Worm (Caenorhabditis elegans) whole organism, dauer: Measurements from ENCODE around the gene maoc-1.

Experiments used
- unc-62 ChIP-seq: sonication (generic microtip); optimal IDR thresholded peaks from 2 replicates; lab custom pipeline; 2017; ENCODE audit warnings: missing biosample characterization, missing genetic modification reagents, missing genetic modification characterization

maoc-1 gene

ce11 chrII:7225864-7226522, 29.9 kb downstream of the maoc-1 start, which contains the start of gene clh-3:
TSS of gene clh-3 (minus strand) at chrII:7225914.
- TF ChIP-seq unc-62 (GFP tag; lab: Kevin White, UChicago): no peak

- TF ChIP-seq unc-62 (GFP tag; lab: Kevin White, UChicago): no peak
Measured at ce11 chrII:7228646-7229200, 32.6 kb downstream of the maoc-1 start, which contains the start of gene F32A5.4. TSS of gene F32A5.4 (plus strand) at chrII:7229150.

- TF ChIP-seq unc-62 (GFP tag; lab: Kevin White, UChicago): no peak
Measured at ce11 chrII:7230684-7231083, 34.6 kb downstream of the maoc-1 start.

- TF ChIP-seq unc-62 (GFP tag; lab: Kevin White, UChicago): no peak
Measured at ce11 chrII:7231951-7232350, 35.9 kb downstream of the maoc-1 start.

- no peak for TF ChIP-seq unc-62 (GFP tag; lab: Kevin White, UChicago)
Measured at ce11 chrII:7232517-7232916, 36.4 kb downstream of the maoc-1 start, which contains the start of gene ctsa-3.1. TSS of gene ctsa-3.1 (plus strand) at chrII:7232853.

- TF ChIP-seq unc-62 (GFP tag; lab: Kevin White, UChicago): no peak
Measured at ce11 chrII:7233274-7233673, 37.2 kb downstream of the maoc-1 start.

ce11 chrII:7236937-7237336, 40.9 kb downstream of the maoc-1 start:
- no peak for TF ChIP-seq unc-62 (GFP tag; lab: Kevin White, UChicago)

- no peak for TF ChIP-seq unc-62 (GFP tag; lab: Kevin White, UChicago)
Measured at ce11 chrII:7238248-7238647, 42.2 kb downstream of the maoc-1 start, which contains the start of gene aqp-1. TSS of gene aqp-1 (minus strand) at chrII:7238349.

- no peak for TF ChIP-seq unc-62 (GFP tag; lab: Kevin White, UChicago)
Measured at ce11 chrII:7238791-7239190, 42.7 kb downstream of the maoc-1 start.

- TF ChIP-seq unc-62 (GFP tag; lab: Kevin White, UChicago): no peak
Measured at ce11 chrII:7239705-7240104, 43.6 kb downstream of the maoc-1 start.

- TF ChIP-seq unc-62 (GFP tag; lab: Kevin White, UChicago): no peak
Measured at ce11 chrII:7242754-7243153, 46.7 kb downstream of the maoc-1 start.

- TF ChIP-seq unc-62 (GFP tag; lab: Kevin White, UChicago): no peak
Measured at ce11 chrII:7245576-7245975, 49.5 kb downstream of the maoc-1 start, which contains the start of gene skpo-3. TSS of gene skpo-3 (plus strand) at chrII:7245876.
